Worm (Caenorhabditis elegans) whole organism, L2 larva: Measurements from ENCODE around the gene C01G12.7.

Experiments
- fos-1 ChIP-seq: fragments of 150-350 bp; optimal IDR thresholded peaks from 2 replicates; lab custom pipeline; 2014; ENCODE audit warnings: missing biosample characterization, missing genetic modification characterization
- nhr-23 ChIP-seq: fragments of 150-350 bp; optimal IDR thresholded peaks from 2 replicates; lab custom pipeline; 2014; ENCODE audit warnings: missing biosample characterization, missing genetic modification reagents, missing genetic modification characterization
- nhr-77 ChIP-seq: fragments of 150-350 bp; optimal IDR thresholded peaks from 2 replicates; lab custom pipeline; 2014; ENCODE audit warnings: missing biosample characterization, missing genetic modification characterization
- unc-55 ChIP-seq: fragments of 150-350 bp; sonication (generic microtip); optimal IDR thresholded peaks from 3 replicates; lab custom pipeline; 2014; ENCODE audit warnings: missing biosample characterization, missing genetic modification reagents, missing genetic modification characterization

The C01G12.7 gene

DNA sequence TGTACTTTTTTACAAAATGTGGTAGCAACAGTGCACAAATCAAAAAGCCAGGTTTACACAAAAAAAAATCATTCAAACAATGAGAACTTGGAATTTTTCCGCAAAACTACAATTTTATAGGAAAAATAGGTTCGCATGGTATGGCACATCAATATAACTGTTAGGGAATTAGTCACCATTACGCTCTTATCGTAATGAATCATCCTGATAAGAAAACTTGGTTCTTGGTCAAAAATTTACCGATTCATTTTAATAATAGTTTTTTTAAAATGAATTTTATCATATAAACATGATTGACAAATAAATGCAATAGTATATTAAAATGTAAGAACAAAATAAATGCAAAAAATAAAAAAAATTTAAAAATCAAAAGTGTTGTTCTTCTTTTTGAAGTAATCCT, 51.1 kb downstream of the C01G12.7 start:
- TF ChIP-seq unc-55 (GFP tag; lab: Kevin White, UChicago) = no peak
- peak; percentile 84 for TF ChIP-seq fos-1
- no peak for TF ChIP-seq nhr-23
- TF ChIP-seq nhr-77 (tag; lab: Kevin White, UChicago) = no peak
